Fruit fly (Drosophila melanogaster) whole organism, prepupa: ENCODE results near the gene Z600.
A peak's percentile ranks its signal among the peaks of the same experiment; 100 is the strongest.

Source experiments
- CG10631 ChIP-seq: fragments of 200-800 bp; sonication (Bioruptor generic); optimal IDR thresholded peaks from 2 replicates; lab custom pipeline; 2016; ENCODE audit warnings: missing biosample characterization, missing genetic modification characterization
- CG10669 ChIP-seq: fragments of 200-800 bp; sonication (Bioruptor generic); optimal IDR thresholded peaks from 3 replicates; lab custom pipeline; 2018; ENCODE audit warnings: missing biosample characterization, mild to moderate bottlenecking, missing genetic modification characterization, moderate library complexity
- CG11294 ChIP-seq: fragments of 200-800 bp; sonication (Bioruptor generic); IDR thresholded peaks from 2 replicates; pipeline ENCODE4 v1.3.6; 2022; ENCODE audit warnings: missing biosample characterization, missing genetic modification characterization
- CG11762 ChIP-seq: fragments of 200-800 bp; sonication (Bioruptor generic); optimal IDR thresholded peaks from 3 replicates; lab custom pipeline; 2016; ENCODE audit warnings: missing biosample characterization, missing genetic modification characterization; ENCODE audit not compliant: insufficient read depth
- CG15336 ChIP-seq: fragments of 200-800 bp; sonication (Bioruptor generic); IDR thresholded peaks from 2 replicates; pipeline ENCODE4 v1.3.6; 2022; ENCODE audit warnings: missing biosample characterization, missing genetic modification characterization
- CG1621 ChIP-seq: fragments of 200-800 bp; sonication (Bioruptor generic); optimal IDR thresholded peaks from 3 replicates; lab custom pipeline; 2018; ENCODE audit warnings: missing biosample characterization, mild to moderate bottlenecking, missing genetic modification characterization
- CG3032 ChIP-seq: fragments of 200-800 bp; optimal IDR thresholded peaks from 2 replicates; lab custom pipeline; 2019; ENCODE audit warnings: missing biosample characterization, mild to moderate bottlenecking, missing genetic modification characterization, moderate library complexity
- CG32006 ChIP-seq: fragments of 200-800 bp; sonication (Bioruptor generic); optimal IDR thresholded peaks from 3 replicates; lab custom pipeline; 2017; ENCODE audit warnings: missing biosample characterization, mild to moderate bottlenecking, missing genetic modification characterization
- CG3919 ChIP-seq: fragments of 200-800 bp; sonication (Bioruptor generic); optimal IDR thresholded peaks from 3 replicates; lab custom pipeline; 2016; ENCODE audit warnings: missing biosample characterization, missing genetic modification characterization
- CG4318 ChIP-seq: fragments of 200-800 bp; sonication (Bioruptor generic); optimal IDR thresholded peaks from 3 replicates; lab custom pipeline; 2017; ENCODE audit warnings: missing biosample characterization, mild to moderate bottlenecking, missing genetic modification characterization
- CG6163 ChIP-seq: fragments of 200-800 bp; sonication (Bioruptor generic); IDR thresholded peaks from 3 replicates; pipeline ENCODE4 v1.3.6; 2022; ENCODE audit warnings: missing biosample characterization, missing genetic modification characterization
- CG6276 ChIP-seq: fragments of 200-800 bp; sonication (Bioruptor generic); optimal IDR thresholded peaks from 2 replicates; lab custom pipeline; 2017; ENCODE audit warnings: missing biosample characterization, mild to moderate bottlenecking, missing genetic modification characterization
- CG6792 ChIP-seq: fragments of 200-800 bp; sonication (Bioruptor generic); optimal IDR thresholded peaks from 3 replicates; lab custom pipeline; 2016; ENCODE audit warnings: missing biosample characterization, missing genetic modification characterization
- CG6808 ChIP-seq: fragments of 200-800 bp; sonication (Bioruptor generic); optimal IDR thresholded peaks from 3 replicates; lab custom pipeline; 2017; ENCODE audit warnings: missing biosample characterization, missing genetic modification characterization, mild to moderate bottlenecking, moderate library complexity, missing genetic modification reagents
- CG7368 ChIP-seq: fragments of 200-800 bp; sonication (Bioruptor generic); optimal IDR thresholded peaks from 3 replicates; lab custom pipeline; 2016; ENCODE audit warnings: missing biosample characterization, missing genetic modification characterization
- CG8119 ChIP-seq: fragments of 200-800 bp; sonication (Bioruptor generic); IDR thresholded peaks from 3 replicates; pipeline ENCODE4 v1.3.6; 2022; ENCODE audit warnings: missing biosample characterization, missing genetic modification characterization
- CG9139 ChIP-seq: fragments of 200-800 bp; sonication (Bioruptor generic); optimal IDR thresholded peaks from 3 replicates; lab custom pipeline; 2017; ENCODE audit warnings: missing biosample characterization, mild to moderate bottlenecking, missing genetic modification characterization
- Eip75B ChIP-seq: fragments of 200-800 bp; sonication (Bioruptor generic); optimal IDR thresholded peaks from 3 replicates; lab custom pipeline; 2016; ENCODE audit warnings: missing biosample characterization, missing genetic modification characterization
- Eip78C ChIP-seq: fragments of 200-800 bp; sonication (Bioruptor generic); peaks from one replicate; lab custom pipeline; 2016; ENCODE audit warnings: missing biosample characterization, missing genetic modification characterization
- Eip93F ChIP-seq: fragments of 200-800 bp; sonication (Bioruptor generic); optimal IDR thresholded peaks from 2 replicates; lab custom pipeline; 2016; ENCODE audit warnings: missing biosample characterization, mild to moderate bottlenecking, missing genetic modification characterization
- Ets21C ChIP-seq: fragments of 200-800 bp; sonication (Bioruptor generic); optimal IDR thresholded peaks from 3 replicates; lab custom pipeline; 2016; ENCODE audit warnings: missing biosample characterization, missing genetic modification characterization
- Gug ChIP-seq: fragments of 200-800 bp; sonication (Bioruptor generic); IDR thresholded peaks from 2 replicates; pipeline ENCODE4 v1.3.6; 2022; ENCODE audit warnings: missing biosample characterization, missing genetic modification characterization
- Lpt ChIP-seq: fragments of 200-800 bp; sonication (Bioruptor generic); optimal IDR thresholded peaks from 3 replicates; lab custom pipeline; 2016; ENCODE audit warnings: missing biosample characterization, missing genetic modification characterization
- OdsH ChIP-seq: fragments of 200-800 bp; sonication (Bioruptor generic); optimal IDR thresholded peaks from 3 replicates; lab custom pipeline; 2016; ENCODE audit warnings: missing biosample characterization, missing genetic modification characterization
- Smox ChIP-seq: fragments of 200-800 bp; sonication (Bioruptor generic); optimal IDR thresholded peaks from 3 replicates; lab custom pipeline; 2016; ENCODE audit warnings: missing biosample characterization, missing genetic modification characterization
- Sox102F ChIP-seq: fragments of 200-800 bp; sonication (Bioruptor generic); optimal IDR thresholded peaks from 2 replicates; lab custom pipeline; 2016; ENCODE audit warnings: missing biosample characterization, mild to moderate bottlenecking, missing genetic modification characterization
- Sox14 ChIP-seq: fragments of 200-800 bp; sonication (Bioruptor generic); optimal IDR thresholded peaks from 3 replicates; lab custom pipeline; 2016; ENCODE audit warnings: missing biosample characterization, missing genetic modification characterization
- achi ChIP-seq: fragments of 200-800 bp; sonication (Bioruptor generic); optimal IDR thresholded peaks from 3 replicates; lab custom pipeline; 2016; ENCODE audit warnings: missing biosample characterization, missing genetic modification characterization
- dac ChIP-seq: fragments of 200-800 bp; sonication (Bioruptor generic); optimal IDR thresholded peaks from 2 replicates; lab custom pipeline; 2017; ENCODE audit warnings: missing biosample characterization, mild to moderate bottlenecking, missing genetic modification characterization
- eg ChIP-seq: fragments of 200-800 bp; sonication (Bioruptor generic); IDR thresholded peaks from 3 replicates; pipeline ENCODE4 v1.3.6; 2022; ENCODE audit warnings: missing biosample characterization, missing genetic modification characterization
- esn ChIP-seq: fragments of 200-800 bp; sonication (Bioruptor generic); optimal IDR thresholded peaks from 2 replicates; lab custom pipeline; 2016; ENCODE audit warnings: missing biosample characterization, mild to moderate bottlenecking, missing genetic modification characterization, moderate library complexity
- fd85E ChIP-seq: fragments of 200-800 bp; sonication (Bioruptor generic); optimal IDR thresholded peaks from 3 replicates; lab custom pipeline; 2016; ENCODE audit warnings: missing biosample characterization, missing genetic modification characterization
- fkh ChIP-seq: fragments of 200-800 bp; sonication (Bioruptor generic); optimal IDR thresholded peaks from 3 replicates; lab custom pipeline; 2017; ENCODE audit warnings: missing biosample characterization, mild to moderate bottlenecking, missing genetic modification characterization, moderate library complexity
- lz ChIP-seq: fragments of 200-800 bp; sonication (Bioruptor generic); optimal IDR thresholded peaks from 3 replicates; lab custom pipeline; 2016; ENCODE audit warnings: missing biosample characterization, missing genetic modification characterization
- pdm3 ChIP-seq: fragments of 200-800 bp; sonication (Bioruptor generic); optimal IDR thresholded peaks from 3 replicates; lab custom pipeline; 2016; ENCODE audit warnings: missing biosample characterization, missing genetic modification characterization
- salr ChIP-seq, 2 experiments: fragments of 200-800 bp; sonication (Bioruptor generic); optimal IDR thresholded peaks; 3 replicates each; lab custom pipeline; 2016 to 2018; ENCODE audit warnings: missing biosample characterization in 2 of 2, missing genetic modification characterization in 2 of 2, mild to moderate bottlenecking in 1 of 2
- spab ChIP-seq: fragments of 200-800 bp; sonication (Bioruptor generic); optimal IDR thresholded peaks from 2 replicates; lab custom pipeline; 2017; ENCODE audit warnings: missing biosample characterization, mild to moderate bottlenecking, missing genetic modification characterization, missing genetic modification reagents
- svp ChIP-seq: fragments of 200-800 bp; sonication (Bioruptor generic); peaks from one replicate; lab custom pipeline; 2016; ENCODE audit warnings: missing biosample characterization, missing genetic modification characterization
- topi ChIP-seq: fragments of 200-800 bp; sonication (Bioruptor generic); optimal IDR thresholded peaks from 3 replicates; lab custom pipeline; 2016; ENCODE audit warnings: missing biosample characterization, missing genetic modification characterization
- vri ChIP-seq: fragments of 200-800 bp; sonication (Bioruptor generic); optimal IDR thresholded peaks from 3 replicates; lab custom pipeline; 2016; ENCODE audit warnings: missing biosample characterization, mild to moderate bottlenecking, missing genetic modification characterization

Gene Z600

DNA sequence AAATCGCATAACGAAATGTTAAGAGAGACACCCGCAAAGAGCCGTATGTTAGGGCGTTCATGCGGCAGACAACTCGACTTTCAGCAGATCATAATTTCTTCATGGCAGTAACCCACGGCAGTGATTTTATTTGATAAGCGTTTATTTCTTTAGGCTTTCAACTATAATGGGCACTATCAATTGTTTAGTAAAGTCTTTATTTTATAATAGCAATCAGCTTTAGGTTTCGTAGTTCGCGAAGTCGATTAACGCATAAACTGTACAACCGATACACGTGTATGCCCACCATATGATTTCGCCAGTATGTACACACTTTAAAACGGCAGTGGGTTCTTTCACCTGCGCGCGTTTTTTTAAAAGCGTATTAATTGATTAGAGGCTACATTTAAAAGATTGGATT lies 628 bp upstream of the Z600 start, which contains the start of gene CG7841 (continued):
- peak; percentile 99 for TF ChIP-seq lz
- peak; percentile 98 for TF ChIP-seq CG10669
- TF ChIP-seq CG11762 (GFP tag; lab: Kevin White, UChicago) = peak; percentile 96
- peak; percentile 96 for TF ChIP-seq spab (GFP tag; lab: Kevin White, UChicago)
- TF ChIP-seq CG3919 (GFP tag; lab: Kevin White, UChicago) = peak; percentile 99
- peak; percentile 99 for TF ChIP-seq topi (GFP tag; lab: Kevin White, UChicago)
- peak; percentile 99 for TF ChIP-seq Sox102F (GFP tag; lab: Kevin White, UChicago)
- TF ChIP-seq Lpt (GFP tag; lab: Kevin White, UChicago) = peak; percentile 96
- TF ChIP-seq fkh (GFP tag; lab: Kevin White, UChicago) = peak; percentile 89
- TF ChIP-seq CG6792 (GFP tag; lab: Kevin White, UChicago) = peak; percentile 98
- TF ChIP-seq fd85E (GFP tag; lab: Kevin White, UChicago) = peak; percentile 93
- peak; percentile 99 for TF ChIP-seq CG15336 (GFP tag; lab: Robert Waterston, UW)
- TF ChIP-seq OdsH (GFP tag; lab: Kevin White, UChicago) = peak; percentile 97
- peak; percentile 99 for TF ChIP-seq Eip75B (GFP tag; lab: Kevin White, UChicago)
- peak; percentile 97 for TF ChIP-seq CG7368 (GFP tag; lab: Kevin White, UChicago)
- peak; percentile 99 for TF ChIP-seq Eip93F (GFP tag; lab: Kevin White, UChicago)
- TF ChIP-seq CG4318 (GFP tag; lab: Kevin White, UChicago) = peak; percentile 93
- TF ChIP-seq CG6808 = peak; percentile 98
- peak; percentile 98 for TF ChIP-seq CG8119
- TF ChIP-seq achi (GFP tag; lab: Kevin White, UChicago) = peak; percentile 97
- TF ChIP-seq esn (GFP tag; lab: Kevin White, UChicago) = peak; percentile 99
- TF ChIP-seq salr (GFP tag; optimal IDR thresholded peaks at IDR 0.05; lab: Kevin White, UChicago) = peak; percentile 93 to 95
- TF ChIP-seq eg (GFP tag; lab: Robert Waterston, UW) = peak; percentile 98; the same call in 2 of the 3 replicates
- peak; percentile 98 for TF ChIP-seq Smox
- peak; percentile 90; the same call in 1 of the 2 replicates for TF ChIP-seq CG11294
- TF ChIP-seq svp (GFP tag; lab: Kevin White, UChicago) = peak; percentile 99
- peak; percentile 99 for TF ChIP-seq vri (GFP tag; lab: Kevin White, UChicago)
- TF ChIP-seq CG1621 (tag; lab: Kevin White, UChicago) = peak; percentile 97
- TF ChIP-seq CG9139 (GFP tag; lab: Kevin White, UChicago) = peak; percentile 97
- peak; percentile 94 for TF ChIP-seq CG10631 (GFP tag; lab: Kevin White, UChicago)
- peak; percentile 96 for TF ChIP-seq dac (GFP tag; lab: Kevin White, UChicago)
- TF ChIP-seq CG32006 (GFP tag; lab: Kevin White, UChicago) = peak; percentile 96
- peak; percentile 98 for TF ChIP-seq CG6163 (GFP tag; lab: Robert Waterston, UW)
- TF ChIP-seq Gug (GFP tag; lab: Robert Waterston, UW) = peak; percentile 93
- peak; percentile 96 for TF ChIP-seq Ets21C
- TF ChIP-seq Sox14 (GFP tag; lab: Kevin White, UChicago) = peak; percentile 98
- TF ChIP-seq pdm3 (GFP tag; lab: Kevin White, UChicago) = peak; percentile 98
- TF ChIP-seq CG3032 (tag; lab: Kevin White, UChicago) = peak; percentile 99
- TF ChIP-seq CG6276 (GFP tag; lab: Kevin White, UChicago) = peak; percentile 97

DNA sequence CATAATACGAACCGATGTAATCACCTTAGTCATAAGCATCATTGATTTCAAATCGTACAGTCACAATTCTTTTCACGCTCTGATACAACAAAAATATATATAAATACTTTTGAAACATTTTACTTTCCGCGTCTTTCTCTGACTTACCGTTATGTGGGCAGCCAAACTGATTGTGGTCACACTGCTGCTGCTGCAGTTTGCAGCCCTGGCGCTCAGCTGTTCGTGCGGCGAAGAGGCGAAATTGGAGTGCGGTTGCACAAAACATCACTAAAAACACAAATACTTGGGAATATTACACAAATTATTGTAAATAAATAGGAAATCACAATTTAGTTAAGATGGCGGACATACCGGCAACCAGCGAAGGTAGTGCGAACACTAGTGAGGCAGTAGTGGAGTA lies 537 bp downstream of the Z600 start, which contains the start of the genes gdl and gdl-ORF39:
TSS of gene gdl (plus strand) at position 48 of the 400 bp plus-strand sequence.
TSS of gene gdl-ORF39 (plus strand) at position 48 of the 400 bp plus-strand sequence.
- TF ChIP-seq Eip78C (GFP tag; lab: Kevin White, UChicago) (peak; percentile 64), CG10669 (no peak)
